Worm (Caenorhabditis elegans) whole organism, L3 larva: ENCODE data around the gene exc-7.

Experiments
- ZK546.5 ChIP-seq: sonication (generic microtip); optimal IDR thresholded peaks from 2 replicates; lab custom pipeline; 2017; ENCODE audit warnings: missing biosample characterization, missing genetic modification characterization
- elt-3 ChIP-seq, 3 experiments: fragments of 150-350 bp in 1 of 3; sonication (generic microtip) in 2 of 3; optimal IDR thresholded peaks; 2 replicates in 2 of 3; 4 replicates in 1 of 3; lab custom pipeline; 2014 to 2017; ENCODE audit warnings: missing biosample characterization in 3 of 3, missing genetic modification characterization in 3 of 3
- fkh-10 ChIP-seq: sonication (generic microtip); optimal IDR thresholded peaks from 2 replicates; lab custom pipeline; 2017; ENCODE audit warnings: missing biosample characterization, missing genetic modification reagents, missing genetic modification characterization
- fos-1 ChIP-seq: fragments of 150-350 bp; optimal IDR thresholded peaks from 2 replicates; lab custom pipeline; 2014; ENCODE audit warnings: missing biosample characterization, missing genetic modification characterization
- nfya-1 ChIP-seq: sonication (generic microtip); optimal IDR thresholded peaks from 2 replicates; lab custom pipeline; 2017; ENCODE audit warnings: missing genetic modification characterization, mild to moderate bottlenecking, missing compliant biosample characterization, antibody characterized with exemption, moderate library complexity; ENCODE audit not compliant: insufficient read depth
- nhr-11 ChIP-seq: fragments of 150-350 bp; optimal IDR thresholded peaks from 2 replicates; lab custom pipeline; 2014; ENCODE audit warnings: missing biosample characterization, missing genetic modification characterization
- snpc-4 ChIP-seq: fragments of 150-350 bp; optimal IDR thresholded peaks from 2 replicates; lab custom pipeline; 2014; ENCODE audit warnings: missing biosample characterization, missing genetic modification characterization
- unc-39 ChIP-seq: sonication (generic microtip); optimal IDR thresholded peaks from 4 replicates; lab custom pipeline; 2017; ENCODE audit warnings: missing biosample characterization, missing genetic modification characterization
- unc-62 ChIP-seq: fragments of 150-350 bp; sonication (generic microtip); optimal IDR thresholded peaks from 4 replicates; lab custom pipeline; 2014; ENCODE audit warnings: missing biosample characterization, missing genetic modification reagents, missing genetic modification characterization
- ztf-11 ChIP-seq: fragments of 150-350 bp; optimal IDR thresholded peaks from 2 replicates; lab custom pipeline; 2014; ENCODE audit warnings: missing biosample characterization, missing genetic modification characterization

ce11 chrII:9594924-9595323 is 19.2 kb downstream of the exc-7 start, which contains the start of gene E02H1.5:
- no peak for TF ChIP-seq nfya-1
- no peak for TF ChIP-seq ZK546.5 (tag; lab: Kevin White, UChicago)
- no peak for TF ChIP-seq unc-39 (tag; lab: Kevin White, UChicago)
- no peak for TF ChIP-seq fos-1 (tag; lab: Kevin White, UChicago)
- TF ChIP-seq elt-3 (tag; optimal IDR thresholded peaks at IDR 0.05; lab: Kevin White, UChicago), result no peak
- no peak for TF ChIP-seq snpc-4
- no peak for TF ChIP-seq ztf-11 (tag; lab: Kevin White, UChicago)
- TF ChIP-seq fkh-10 (GFP tag; lab: Kevin White, UChicago), result no peak
- no peak for TF ChIP-seq unc-62 (GFP tag; lab: Kevin White, UChicago)
- no peak for TF ChIP-seq nhr-11
